Worm (Caenorhabditis elegans) whole organism, L4/young adult: ENCODE results near the gene K07H8.8.

Source experiments
- W03F9.2 ChIP-seq: fragments of 150-350 bp; optimal IDR thresholded peaks from 2 replicates; lab custom pipeline; 2014; ENCODE audit warnings: missing biosample characterization, missing genetic modification characterization
- dao-5 ChIP-seq: sonication (generic microtip); optimal IDR thresholded peaks from 2 replicates; lab custom pipeline; 2016; ENCODE audit warnings: missing genotype, missing genetic modification characterization, moderate library complexity, missing compliant biosample characterization
- him-1 ChIP-seq: sonication (generic microtip); optimal IDR thresholded peaks from 2 replicates; lab custom pipeline; 2016; ENCODE audit warnings: missing genotype, missing genetic modification reagents, missing genetic modification characterization, missing compliant biosample characterization

DNA sequence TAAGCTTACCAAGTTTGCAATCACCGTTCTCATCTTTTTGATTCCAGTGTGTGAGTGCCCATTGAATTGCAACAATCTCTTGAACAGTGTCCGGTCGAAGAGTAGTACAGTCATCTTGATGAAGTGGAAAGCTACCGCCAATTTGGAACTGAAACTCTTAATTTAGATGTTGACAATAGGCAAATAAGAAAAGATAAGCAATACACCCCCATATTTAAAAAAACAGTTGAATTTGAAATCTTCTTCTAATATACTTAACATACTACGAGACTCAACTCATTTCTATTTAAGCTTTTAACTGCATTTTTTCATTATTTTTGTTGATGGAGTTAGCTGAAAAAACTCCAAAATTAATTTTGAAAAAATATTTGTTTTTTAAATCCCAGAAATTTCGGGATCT, 43.9 kb upstream of the K07H8.8 start:
- TF ChIP-seq him-1 (no peak), W03F9.2 (no peak), dao-5 (tag; lab: Kevin White, UChicago) (no peak)
